Worm (Caenorhabditis elegans) whole organism, L4 larva: ENCODE data around the gene F28A12.10.
A peak's percentile ranks its signal among the peaks of the same experiment; 100 is the strongest.

Experiments used
- D1046.2 ChIP-seq: fragments of 200-800 bp; sonication (Bioruptor generic); IDR thresholded peaks from 2 replicates; pipeline ENCODE4 v1.3.6; 2022; ENCODE audit warnings: missing genetic modification characterization, missing compliant biosample characterization
- F10B5.3 ChIP-seq: sonication (generic microtip); optimal IDR thresholded peaks from 2 replicates; lab custom pipeline; 2016; ENCODE audit warnings: mild to moderate bottlenecking, missing genetic modification characterization, missing compliant biosample characterization
- T20F7.1 ChIP-seq: fragments of 200-800 bp; sonication (Bioruptor generic); optimal IDR thresholded peaks from 2 replicates; lab custom pipeline; 2018; ENCODE audit warnings: mild to moderate bottlenecking, missing genetic modification characterization, missing compliant biosample characterization
- aha-1 ChIP-seq: fragments of 150-350 bp; peaks from one replicate; lab custom pipeline; 2014; ENCODE audit warnings: missing biosample characterization, missing genetic modification characterization
- aly-2 ChIP-seq: sonication (generic microtip); optimal IDR thresholded peaks from 2 replicates; lab custom pipeline; 2018; ENCODE audit warnings: missing biosample characterization, missing genetic modification characterization
- arid-1 ChIP-seq: fragments of 200-800 bp; sonication (Bioruptor generic); conservative IDR thresholded peaks from 2 replicates; pipeline ENCODE4 v1.3.6; 2022; ENCODE audit warnings: missing genetic modification reagents, missing genetic modification characterization, missing compliant biosample characterization
- attf-4 ChIP-seq: sonication (generic microtip); optimal IDR thresholded peaks from 3 replicates; lab custom pipeline; 2017; ENCODE audit warnings: missing biosample characterization, missing genetic modification characterization
- ceh-20 ChIP-seq: fragments of 200-800 bp; sonication (Bioruptor generic); IDR thresholded peaks from 2 replicates; pipeline ENCODE4 v1.3.6; 2022; ENCODE audit warnings: missing genetic modification reagents, missing genetic modification characterization, missing compliant biosample characterization
- ceh-28 ChIP-seq: fragments of 150-350 bp; optimal IDR thresholded peaks from 2 replicates; lab custom pipeline; 2014; ENCODE audit warnings: missing biosample characterization, missing genetic modification reagents, missing genetic modification characterization
- ceh-32 ChIP-seq: sonication (generic microtip); optimal IDR thresholded peaks from 2 replicates; lab custom pipeline; 2016; ENCODE audit warnings: mild to moderate bottlenecking, missing genetic modification characterization, missing compliant biosample characterization; ENCODE audit not compliant: poor library complexity
- ceh-44 ChIP-seq: fragments of 200-800 bp; sonication (Bioruptor generic); IDR thresholded peaks from 2 replicates; pipeline ENCODE4 v1.3.6; 2022; ENCODE audit warnings: missing genetic modification reagents, missing genetic modification characterization, missing compliant biosample characterization
- ceh-62 ChIP-seq: sonication (generic microtip); optimal IDR thresholded peaks from 2 replicates; lab custom pipeline; 2017; ENCODE audit warnings: missing biosample characterization, missing genetic modification characterization
- cey-2 ChIP-seq: sonication (generic microtip); optimal IDR thresholded peaks from 3 replicates; lab custom pipeline; 2017; ENCODE audit warnings: missing genetic modification characterization, mild to moderate bottlenecking, missing compliant biosample characterization, antibody characterized with exemption, borderline replicate concordance; ENCODE audit not compliant: insufficient read depth
- daf-16 ChIP-seq, 3 experiments: sonication (generic microtip); optimal IDR thresholded peaks; 2 replicates each; lab custom pipeline; 2016 to 2017; ENCODE audit warnings: missing genetic modification characterization in 3 of 3, missing genetic modification reagents in 3 of 3, mild to moderate bottlenecking in 2 of 3, missing compliant biosample characterization in 2 of 3, missing biosample characterization in 1 of 3, moderate library complexity in 1 of 3
- daf-8 ChIP-seq: fragments of 200-800 bp; sonication (Bioruptor generic); IDR thresholded peaks from 2 replicates; pipeline ENCODE4 v1.3.6; 2022; ENCODE audit warnings: missing genetic modification characterization, missing compliant biosample characterization
- dmd-6 ChIP-seq: fragments of 200-800 bp; sonication (Bioruptor generic); IDR thresholded peaks from 2 replicates; pipeline ENCODE4 v1.3.6; 2022; ENCODE audit warnings: missing genetic modification reagents, missing genetic modification characterization, missing compliant biosample characterization
- dve-1 ChIP-seq: sonication (generic microtip); optimal IDR thresholded peaks from 2 replicates; lab custom pipeline; 2017; ENCODE audit warnings: antibody characterized with exemption, mild to moderate bottlenecking, missing genetic modification characterization, missing compliant biosample characterization; ENCODE audit not compliant: insufficient read depth
- egl-27 ChIP-seq: sonication (generic microtip); optimal IDR thresholded peaks from 3 replicates; lab custom pipeline; 2017; ENCODE audit warnings: missing biosample characterization, missing genetic modification reagents, missing genetic modification characterization
- hif-1 ChIP-seq, 2 experiments: sonication (generic microtip); optimal IDR thresholded peaks; 2 replicates each; lab custom pipeline; 2016 to 2017; ENCODE audit warnings: missing compliant biosample characterization in 2 of 2, missing genetic modification characterization in 2 of 2, missing genetic modification reagents in 2 of 2, missing genotype in 2 of 2, mild to moderate bottlenecking in 1 of 2
- hlh-11 ChIP-seq: fragments of 200-800 bp; sonication (Bioruptor generic); optimal IDR thresholded peaks from 2 replicates; lab custom pipeline; 2018; ENCODE audit warnings: mild to moderate bottlenecking, missing genetic modification characterization, missing compliant biosample characterization
- hlh-30 ChIP-seq: sonication (generic microtip); optimal IDR thresholded peaks from 2 replicates; lab custom pipeline; 2017; ENCODE audit warnings: antibody characterized with exemption, mild to moderate bottlenecking, missing genetic modification characterization, missing compliant biosample characterization; ENCODE audit not compliant: insufficient read depth
- lir-3 ChIP-seq: sonication (generic microtip); optimal IDR thresholded peaks from 2 replicates; lab custom pipeline; 2016; ENCODE audit warnings: mild to moderate bottlenecking, missing genetic modification characterization, missing compliant biosample characterization
- lsy-2 ChIP-seq, 2 experiments: fragments of 150-350 bp in 1 of 2; sonication (generic microtip) in 1 of 2; optimal IDR thresholded peaks; 2 replicates each; lab custom pipeline; 2014 to 2017; ENCODE audit warnings: missing biosample characterization in 2 of 2, missing genetic modification characterization in 2 of 2
- madf-5 ChIP-seq, 2 experiments: fragments of 200-800 bp; sonication (Bioruptor generic); IDR thresholded peaks; 2 replicates each; pipeline ENCODE4 v1.3.6; 2022; ENCODE audit warnings: missing compliant biosample characterization in 2 of 2, missing genetic modification characterization in 2 of 2
- mdl-1 ChIP-seq, 2 experiments: fragments of 150-350 bp in 1 of 2; sonication (generic microtip) in 1 of 2; optimal IDR thresholded peaks; 2 replicates each; lab custom pipeline; 2014 to 2017; ENCODE audit warnings: missing biosample characterization in 2 of 2, missing genetic modification characterization in 2 of 2
- mxl-3 ChIP-seq: fragments of 200-800 bp; sonication (Bioruptor generic); optimal IDR thresholded peaks from 2 replicates; lab custom pipeline; 2018; ENCODE audit warnings: mild to moderate bottlenecking, missing genetic modification characterization, missing compliant biosample characterization
- nhr-10 ChIP-seq: fragments of 150-350 bp; optimal IDR thresholded peaks from 2 replicates; lab custom pipeline; 2014; ENCODE audit warnings: missing biosample characterization, missing genetic modification characterization
- nhr-111 ChIP-seq: fragments of 200-800 bp; sonication (Bioruptor generic); optimal IDR thresholded peaks from 2 replicates; lab custom pipeline; 2018; ENCODE audit warnings: mild to moderate bottlenecking, missing genetic modification characterization, missing compliant biosample characterization
- nhr-28 ChIP-seq: fragments of 150-350 bp; optimal IDR thresholded peaks from 2 replicates; lab custom pipeline; 2014; ENCODE audit warnings: missing biosample characterization, missing genetic modification characterization
- nhr-41 ChIP-seq: fragments of 200-800 bp; sonication (Bioruptor generic); IDR thresholded peaks from 2 replicates; pipeline ENCODE4 v1.3.6; 2022; ENCODE audit warnings: missing genetic modification reagents, missing genetic modification characterization, missing compliant biosample characterization
- nhr-42 ChIP-seq: fragments of 200-800 bp; sonication (Bioruptor generic); IDR thresholded peaks from 2 replicates; pipeline ENCODE4 v1.3.6; 2022; ENCODE audit warnings: missing genetic modification characterization, missing compliant biosample characterization
- nhr-77 ChIP-seq: fragments of 150-350 bp; optimal IDR thresholded peaks from 2 replicates; lab custom pipeline; 2014; ENCODE audit warnings: missing biosample characterization, missing genetic modification characterization
- pqm-1 ChIP-seq: sonication (generic microtip); optimal IDR thresholded peaks from 2 replicates; lab custom pipeline; 2017; ENCODE audit warnings: missing biosample characterization, missing genetic modification characterization
- sdz-12 ChIP-seq: fragments of 200-800 bp; sonication (Bioruptor generic); optimal IDR thresholded peaks from 2 replicates; lab custom pipeline; 2018; ENCODE audit warnings: mild to moderate bottlenecking, missing genetic modification characterization, missing compliant biosample characterization
- snpc-4 ChIP-seq: fragments of 150-350 bp; optimal IDR thresholded peaks from 2 replicates; lab custom pipeline; 2014; ENCODE audit warnings: missing biosample characterization, missing genetic modification characterization
- spr-3 ChIP-seq: fragments of 200-800 bp; sonication (Bioruptor generic); optimal IDR thresholded peaks from 2 replicates; lab custom pipeline; 2018; ENCODE audit warnings: mild to moderate bottlenecking, missing genetic modification characterization, missing compliant biosample characterization
- tra-1 ChIP-seq: fragments of 200-800 bp; sonication (Bioruptor generic); IDR thresholded peaks from 2 replicates; pipeline ENCODE4 v1.3.6; 2022; ENCODE audit warnings: missing genetic modification reagents, missing genetic modification characterization, missing compliant biosample characterization
- zip-2 ChIP-seq: fragments of 150-350 bp; optimal IDR thresholded peaks from 2 replicates; lab custom pipeline; 2014; ENCODE audit warnings: missing biosample characterization, missing genetic modification characterization
- ztf-7 ChIP-seq: fragments of 150-350 bp; optimal IDR thresholded peaks from 2 replicates; lab custom pipeline; 2014; ENCODE audit warnings: missing biosample characterization, missing genetic modification characterization

The F28A12.10 gene

DNA sequence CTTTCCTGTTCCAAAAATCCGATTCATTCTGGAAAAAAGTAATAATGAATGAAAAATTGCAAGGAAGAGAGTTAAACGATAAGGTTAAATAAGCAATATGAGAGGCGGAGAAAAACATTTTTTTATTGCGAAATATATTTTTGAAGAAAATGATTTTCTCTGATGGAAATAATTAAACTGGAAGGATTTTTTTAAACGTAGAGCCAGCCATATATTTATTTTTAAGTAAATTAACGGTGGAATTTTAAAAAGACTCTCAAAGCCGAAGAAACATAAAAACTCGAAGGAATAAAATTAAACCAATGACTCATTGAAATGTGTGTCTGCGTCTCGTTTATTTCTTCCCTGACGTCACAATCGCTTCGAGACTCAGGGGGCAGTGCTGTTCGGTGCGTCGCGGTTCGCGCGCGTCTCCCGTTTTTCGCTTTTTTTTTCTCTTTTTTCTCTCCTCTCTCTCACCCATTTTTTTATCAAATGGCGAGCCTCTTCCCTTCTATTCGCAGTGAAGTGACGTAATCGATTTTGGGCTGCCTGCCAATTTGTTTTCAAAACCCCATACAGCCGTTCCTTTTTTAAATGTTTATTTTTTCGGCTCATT lies 31.4 kb downstream of the F28A12.10 start, which contains the start of gene vps-60 (continued):
- TF ChIP-seq nhr-111 (GFP tag; lab: Kevin White, UChicago) (no peak), attf-4 (tag; lab: Kevin White, UChicago) (no peak), snpc-4 (tag; lab: Kevin White, UChicago) (peak; percentile 18), zip-2 (tag; lab: Kevin White, UChicago) (peak; percentile 60), ceh-44 (no peak)

DNA sequence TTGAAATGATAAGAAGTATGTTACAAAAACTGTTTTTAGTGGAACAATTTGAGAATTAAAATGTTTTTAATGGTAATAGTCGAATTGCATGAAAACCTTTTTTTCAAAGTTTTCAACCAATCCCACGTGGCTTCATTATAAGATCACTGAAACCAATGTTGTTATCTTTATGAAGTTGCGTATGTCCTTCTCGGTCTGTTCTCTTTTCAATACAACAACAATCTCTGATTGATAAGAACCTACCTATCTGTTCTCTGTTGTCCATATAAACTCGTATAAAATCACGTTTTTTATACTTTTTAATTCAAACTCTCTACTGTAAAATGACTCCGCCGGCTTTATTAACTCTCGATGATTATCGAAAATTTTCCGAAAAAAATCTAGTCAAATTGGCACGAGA lies 34.3 kb downstream of the F28A12.10 start, which contains the start of gene F41E6.5:
TSS of gene F41E6.5 (plus strand) at position 209 of the 400 bp plus-strand sequence.
- TF ChIP-seq lir-3 (no peak), lsy-2 (tag; optimal IDR thresholded peaks at IDR 0.05; lab: Kevin White, UChicago) (no peak), nhr-28 (tag; lab: Kevin White, UChicago) (peak; percentile 74), dmd-6 (GFP tag; lab: Robert Waterston, UW) (peak; percentile 65), nhr-10 (tag; lab: Kevin White, UChicago) (no peak), daf-16 (GFP tag; optimal IDR thresholded peaks at IDR 0.05; lab: Kevin White, UChicago) (no peak), daf-16 (tag; optimal IDR thresholded peaks at IDR 0.05; lab: Kevin White, UChicago) (peak; percentile 90), nhr-41 (GFP tag; lab: Robert Waterston, UW) (no peak), nhr-42 (GFP tag; lab: Robert Waterston, UW) (no peak), aly-2 (tag; lab: Kevin White, UChicago) (no peak), mdl-1 (tag; optimal IDR thresholded peaks at IDR 0.05; lab: Kevin White, UChicago) (peak in 1 of 2 experiments; percentile 79), pqm-1 (tag; lab: Kevin White, UChicago) (peak; percentile 54), T20F7.1 (GFP tag; lab: Kevin White, UChicago) (no peak), sdz-12 (GFP tag; lab: Kevin White, UChicago) (no peak), ceh-20 (GFP tag; lab: Robert Waterston, UW) (no peak), ztf-7 (tag; lab: Kevin White, UChicago) (no peak), hlh-30 (tag; lab: Kevin White, UChicago) (peak; percentile 48), D1046.2 (GFP tag; lab: Robert Waterston, UW) (no peak), madf-5 (GFP tag; IDR thresholded peaks at IDR 0.05; lab: Robert Waterston, UW) (no peak), ceh-44 (no peak), spr-3 (GFP tag; lab: Kevin White, UChicago) (no peak), dve-1 (tag; lab: Kevin White, UChicago) (peak; percentile 73), arid-1 (GFP tag; lab: Robert Waterston, UW) (no peak), tra-1 (GFP tag; lab: Robert Waterston, UW) (no peak), F10B5.3 (tag; lab: Kevin White, UChicago) (no peak), snpc-4 (tag; lab: Kevin White, UChicago) (no peak), ceh-28 (tag; lab: Kevin White, UChicago) (no peak), daf-8 (GFP tag; lab: Robert Waterston, UW) (no peak), hif-1 (tag; optimal IDR thresholded peaks at IDR 0.05; lab: Kevin White, UChicago) (peak in 1 of 2 experiments; percentile 18), hlh-11 (tag; lab: Kevin White, UChicago) (peak; percentile 66), mxl-3 (GFP tag; lab: Kevin White, UChicago) (peak; percentile 63), ceh-62 (tag; lab: Kevin White, UChicago) (no peak), egl-27 (tag; lab: Kevin White, UChicago) (no peak), nhr-77 (tag; lab: Kevin White, UChicago) (peak; percentile 59)
- TF ChIP-seq, all 104 proteins: peak for 11

DNA sequence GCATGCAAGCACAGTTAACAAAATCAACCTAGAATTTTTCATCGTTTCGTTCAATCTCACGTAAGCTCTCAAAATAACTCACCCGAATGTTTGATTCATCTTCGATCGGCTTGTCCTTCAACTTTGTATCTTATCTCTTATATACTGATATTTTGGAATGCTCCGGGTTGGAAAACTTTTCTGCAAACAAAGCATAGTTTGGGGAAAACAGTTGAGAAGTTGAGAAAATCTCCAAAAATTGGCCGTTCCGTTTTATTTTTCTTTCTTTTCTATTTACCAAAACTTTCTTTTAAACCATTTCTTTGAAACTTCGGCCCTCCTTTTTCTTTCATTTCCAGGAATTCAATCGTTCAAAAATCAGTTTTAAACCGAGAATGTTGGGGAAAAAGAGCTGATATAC lies 34.9 kb downstream of the F28A12.10 start, which contains the start of gene F41E6.15:
TSS of gene F41E6.15 (minus strand) at position 101 of the 400 bp plus-strand sequence.
- TF ChIP-seq ceh-32 = no peak
- no peak for TF ChIP-seq cey-2
- TF ChIP-seq aha-1 (tag; lab: Kevin White, UChicago) = peak; percentile 4
